Fruit fly (Drosophila melanogaster) whole organism, prepupa: ENCODE results near the gene CG13114.

ENCODE experiments used
- Blimp-1 ChIP-seq: fragments of 200-800 bp; sonication (Bioruptor generic); optimal IDR thresholded peaks from 3 replicates; lab custom pipeline; 2017; ENCODE audit warnings: missing biosample characterization, missing genetic modification characterization, mild to moderate bottlenecking, moderate library complexity, missing genetic modification reagents
- CG10631 ChIP-seq: fragments of 200-800 bp; sonication (Bioruptor generic); optimal IDR thresholded peaks from 2 replicates; lab custom pipeline; 2016; ENCODE audit warnings: missing biosample characterization, missing genetic modification characterization
- CG10669 ChIP-seq: fragments of 200-800 bp; sonication (Bioruptor generic); optimal IDR thresholded peaks from 3 replicates; lab custom pipeline; 2018; ENCODE audit warnings: missing biosample characterization, mild to moderate bottlenecking, missing genetic modification characterization, moderate library complexity
- CG11294 ChIP-seq: fragments of 200-800 bp; sonication (Bioruptor generic); IDR thresholded peaks from 2 replicates; pipeline ENCODE4 v1.3.6; 2022; ENCODE audit warnings: missing biosample characterization, missing genetic modification characterization
- CG11762 ChIP-seq: fragments of 200-800 bp; sonication (Bioruptor generic); optimal IDR thresholded peaks from 3 replicates; lab custom pipeline; 2016; ENCODE audit warnings: missing biosample characterization, missing genetic modification characterization; ENCODE audit not compliant: insufficient read depth
- CG11902 ChIP-seq: fragments of 200-800 bp; sonication (Bioruptor generic); optimal IDR thresholded peaks from 3 replicates; lab custom pipeline; 2016; ENCODE audit warnings: missing biosample characterization, missing genetic modification characterization
- CG1621 ChIP-seq: fragments of 200-800 bp; sonication (Bioruptor generic); optimal IDR thresholded peaks from 3 replicates; lab custom pipeline; 2018; ENCODE audit warnings: missing biosample characterization, mild to moderate bottlenecking, missing genetic modification characterization
- CG3032 ChIP-seq: fragments of 200-800 bp; optimal IDR thresholded peaks from 2 replicates; lab custom pipeline; 2019; ENCODE audit warnings: missing biosample characterization, mild to moderate bottlenecking, missing genetic modification characterization, moderate library complexity
- CG31627 ChIP-seq: fragments of 200-800 bp; sonication (Bioruptor generic); optimal IDR thresholded peaks from 3 replicates; lab custom pipeline; 2016; ENCODE audit warnings: missing biosample characterization, missing genetic modification characterization
- CG32006 ChIP-seq: fragments of 200-800 bp; sonication (Bioruptor generic); optimal IDR thresholded peaks from 3 replicates; lab custom pipeline; 2017; ENCODE audit warnings: missing biosample characterization, mild to moderate bottlenecking, missing genetic modification characterization
- CG34406 ChIP-seq: fragments of 200-800 bp; sonication (Bioruptor generic); optimal IDR thresholded peaks from 3 replicates; lab custom pipeline; 2016; ENCODE audit warnings: missing biosample characterization, missing genetic modification characterization
- CG4318 ChIP-seq: fragments of 200-800 bp; sonication (Bioruptor generic); optimal IDR thresholded peaks from 3 replicates; lab custom pipeline; 2017; ENCODE audit warnings: missing biosample characterization, mild to moderate bottlenecking, missing genetic modification characterization
- CG6163 ChIP-seq: fragments of 200-800 bp; sonication (Bioruptor generic); IDR thresholded peaks from 3 replicates; pipeline ENCODE4 v1.3.6; 2022; ENCODE audit warnings: missing biosample characterization, missing genetic modification characterization
- CG6276 ChIP-seq: fragments of 200-800 bp; sonication (Bioruptor generic); optimal IDR thresholded peaks from 2 replicates; lab custom pipeline; 2017; ENCODE audit warnings: missing biosample characterization, mild to moderate bottlenecking, missing genetic modification characterization
- CG6808 ChIP-seq: fragments of 200-800 bp; sonication (Bioruptor generic); optimal IDR thresholded peaks from 3 replicates; lab custom pipeline; 2017; ENCODE audit warnings: missing biosample characterization, missing genetic modification characterization, mild to moderate bottlenecking, moderate library complexity, missing genetic modification reagents
- CG6854 ChIP-seq: fragments of 200-800 bp; sonication (Bioruptor generic); optimal IDR thresholded peaks from 2 replicates; lab custom pipeline; 2017; ENCODE audit warnings: missing biosample characterization, mild to moderate bottlenecking, missing genetic modification characterization
- CG8119 ChIP-seq: fragments of 200-800 bp; sonication (Bioruptor generic); IDR thresholded peaks from 3 replicates; pipeline ENCODE4 v1.3.6; 2022; ENCODE audit warnings: missing biosample characterization, missing genetic modification characterization
- CG8319 ChIP-seq: fragments of 200-800 bp; sonication (Bioruptor generic); optimal IDR thresholded peaks from 3 replicates; lab custom pipeline; 2016; ENCODE audit warnings: missing biosample characterization, missing genetic modification characterization
- CG8632 ChIP-seq: fragments of 200-800 bp; sonication (Bioruptor generic); optimal IDR thresholded peaks from 3 replicates; lab custom pipeline; 2016; ENCODE audit warnings: missing biosample characterization, missing genetic modification characterization
- CG9139 ChIP-seq: fragments of 200-800 bp; sonication (Bioruptor generic); optimal IDR thresholded peaks from 3 replicates; lab custom pipeline; 2017; ENCODE audit warnings: missing biosample characterization, mild to moderate bottlenecking, missing genetic modification characterization
- Eip75B ChIP-seq: fragments of 200-800 bp; sonication (Bioruptor generic); optimal IDR thresholded peaks from 3 replicates; lab custom pipeline; 2016; ENCODE audit warnings: missing biosample characterization, missing genetic modification characterization
- Eip78C ChIP-seq: fragments of 200-800 bp; sonication (Bioruptor generic); peaks from one replicate; lab custom pipeline; 2016; ENCODE audit warnings: missing biosample characterization, missing genetic modification characterization
- Ets21C ChIP-seq: fragments of 200-800 bp; sonication (Bioruptor generic); optimal IDR thresholded peaks from 3 replicates; lab custom pipeline; 2016; ENCODE audit warnings: missing biosample characterization, missing genetic modification characterization
- Ets96B ChIP-seq: fragments of 200-800 bp; optimal IDR thresholded peaks from 2 replicates; lab custom pipeline; 2019; ENCODE audit warnings: missing biosample characterization, mild to moderate bottlenecking, missing genetic modification characterization, moderate library complexity
- Gug ChIP-seq: fragments of 200-800 bp; sonication (Bioruptor generic); IDR thresholded peaks from 2 replicates; pipeline ENCODE4 v1.3.6; 2022; ENCODE audit warnings: missing biosample characterization, missing genetic modification characterization
- Hr38 ChIP-seq: sonication (Bioruptor generic); optimal IDR thresholded peaks from 2 replicates; lab custom pipeline; 2016; ENCODE audit warnings: missing biosample characterization, missing genetic modification characterization
- Hr39 ChIP-seq: fragments of 200-800 bp; sonication (Bioruptor generic); optimal IDR thresholded peaks from 2 replicates; lab custom pipeline; 2016; ENCODE audit warnings: missing biosample characterization, missing genetic modification characterization
- Hr4 ChIP-seq: fragments of 200-800 bp; sonication (Bioruptor generic); optimal IDR thresholded peaks from 3 replicates; lab custom pipeline; 2016; ENCODE audit warnings: missing biosample characterization, missing genetic modification characterization
- Lpt ChIP-seq: fragments of 200-800 bp; sonication (Bioruptor generic); optimal IDR thresholded peaks from 3 replicates; lab custom pipeline; 2016; ENCODE audit warnings: missing biosample characterization, missing genetic modification characterization
- Met ChIP-seq: fragments of 200-800 bp; sonication (Bioruptor generic); optimal IDR thresholded peaks from 3 replicates; lab custom pipeline; 2016; ENCODE audit warnings: missing biosample characterization, missing genetic modification characterization
- OdsH ChIP-seq: fragments of 200-800 bp; sonication (Bioruptor generic); optimal IDR thresholded peaks from 3 replicates; lab custom pipeline; 2016; ENCODE audit warnings: missing biosample characterization, missing genetic modification characterization
- Sox102F ChIP-seq: fragments of 200-800 bp; sonication (Bioruptor generic); optimal IDR thresholded peaks from 2 replicates; lab custom pipeline; 2016; ENCODE audit warnings: missing biosample characterization, mild to moderate bottlenecking, missing genetic modification characterization
- Sox15 ChIP-seq: fragments of 200-800 bp; sonication (Bioruptor generic); optimal IDR thresholded peaks from 3 replicates; lab custom pipeline; 2016; ENCODE audit warnings: missing biosample characterization, missing genetic modification characterization
- acj6 ChIP-seq: fragments of 200-800 bp; sonication (Bioruptor generic); optimal IDR thresholded peaks from 3 replicates; lab custom pipeline; 2016; ENCODE audit warnings: missing biosample characterization, missing genetic modification characterization
- dac ChIP-seq: fragments of 200-800 bp; sonication (Bioruptor generic); optimal IDR thresholded peaks from 2 replicates; lab custom pipeline; 2017; ENCODE audit warnings: missing biosample characterization, mild to moderate bottlenecking, missing genetic modification characterization
- fd85E ChIP-seq: fragments of 200-800 bp; sonication (Bioruptor generic); optimal IDR thresholded peaks from 3 replicates; lab custom pipeline; 2016; ENCODE audit warnings: missing biosample characterization, missing genetic modification characterization
- fkh ChIP-seq: fragments of 200-800 bp; sonication (Bioruptor generic); optimal IDR thresholded peaks from 3 replicates; lab custom pipeline; 2017; ENCODE audit warnings: missing biosample characterization, mild to moderate bottlenecking, missing genetic modification characterization, moderate library complexity
- lz ChIP-seq: fragments of 200-800 bp; sonication (Bioruptor generic); optimal IDR thresholded peaks from 3 replicates; lab custom pipeline; 2016; ENCODE audit warnings: missing biosample characterization, missing genetic modification characterization
- pdm3 ChIP-seq: fragments of 200-800 bp; sonication (Bioruptor generic); optimal IDR thresholded peaks from 3 replicates; lab custom pipeline; 2016; ENCODE audit warnings: missing biosample characterization, missing genetic modification characterization
- ss ChIP-seq, 2 experiments: fragments of 200-800 bp; sonication (Bioruptor generic); optimal IDR thresholded peaks; 2 replicates in 1 of 2; 3 replicates in 1 of 2; lab custom pipeline; 2017 to 2018; ENCODE audit warnings: mild to moderate bottlenecking in 2 of 2, missing biosample characterization in 2 of 2, missing genetic modification characterization in 2 of 2, moderate library complexity in 1 of 2
- svp ChIP-seq: fragments of 200-800 bp; sonication (Bioruptor generic); peaks from one replicate; lab custom pipeline; 2016; ENCODE audit warnings: missing biosample characterization, missing genetic modification characterization
- topi ChIP-seq: fragments of 200-800 bp; sonication (Bioruptor generic); optimal IDR thresholded peaks from 3 replicates; lab custom pipeline; 2016; ENCODE audit warnings: missing biosample characterization, missing genetic modification characterization

The CG13114 gene

DNA sequence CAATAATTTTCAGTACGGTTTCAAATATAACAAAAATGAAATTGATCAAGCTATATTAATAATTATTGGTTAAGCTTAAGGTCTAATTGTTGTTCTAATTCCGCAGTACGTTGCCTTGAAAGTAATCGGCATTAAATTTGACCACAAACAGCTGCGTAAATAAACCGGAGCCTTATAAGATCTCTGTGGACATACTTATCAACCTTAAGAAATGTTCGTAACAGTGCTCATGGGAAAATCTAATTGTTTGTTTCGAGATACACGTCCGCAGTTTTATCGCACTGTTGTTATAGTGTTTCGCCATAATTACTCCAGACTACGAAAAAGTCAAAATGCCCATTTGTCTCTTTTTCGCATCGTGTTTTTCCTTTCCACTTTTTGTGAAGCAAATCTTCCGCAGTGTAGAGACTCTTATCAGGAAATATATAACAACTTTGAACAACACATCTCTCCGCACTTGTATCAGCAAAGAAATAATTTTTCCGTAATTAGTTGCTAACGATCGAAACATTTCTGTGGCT is 15.7 kb upstream of the CG13114 start:
- TF ChIP-seq Hr38 (GFP tag; lab: Kevin White, UChicago) (no peak), CG10669 (no peak), acj6 (no peak), fkh (GFP tag; lab: Kevin White, UChicago) (peak; percentile 54), Hr39 (no peak), lz (no peak), CG11294 (GFP tag; lab: Robert Waterston, UW) (no peak), CG10631 (GFP tag; lab: Kevin White, UChicago) (no peak), topi (GFP tag; lab: Kevin White, UChicago) (no peak), CG4318 (GFP tag; lab: Kevin White, UChicago) (no peak), CG11762 (GFP tag; lab: Kevin White, UChicago) (no peak), OdsH (GFP tag; lab: Kevin White, UChicago) (no peak), CG31627 (no peak), CG34406 (GFP tag; lab: Kevin White, UChicago) (no peak), CG32006 (peak; percentile 44), CG8632 (GFP tag; lab: Kevin White, UChicago) (no peak), CG9139 (GFP tag; lab: Kevin White, UChicago) (no peak), Met (no peak), Eip78C (GFP tag; lab: Kevin White, UChicago) (peak; percentile 52), pdm3 (GFP tag; lab: Kevin White, UChicago) (no peak), ss (GFP tag; optimal IDR thresholded peaks at IDR 0.05; lab: Kevin White, UChicago) (no peak), Eip75B (no peak), Ets21C (GFP tag; lab: Kevin White, UChicago) (no peak), Gug (GFP tag; lab: Robert Waterston, UW) (no peak), Sox102F (GFP tag; lab: Kevin White, UChicago) (no peak), CG8119 (GFP tag; lab: Robert Waterston, UW) (no peak), CG6808 (GFP tag; lab: Kevin White, UChicago) (no peak), CG11902 (GFP tag; lab: Kevin White, UChicago) (no peak), CG6276 (GFP tag; lab: Kevin White, UChicago) (peak; percentile 4), CG6163 (GFP tag; lab: Robert Waterston, UW) (0 out of 3 replicates have a peak, but pooled peaks have one; percentile 29), Lpt (GFP tag; lab: Kevin White, UChicago) (no peak), Hr4 (GFP tag; lab: Kevin White, UChicago) (no peak), svp (GFP tag; lab: Kevin White, UChicago) (peak; percentile 62)

DNA sequence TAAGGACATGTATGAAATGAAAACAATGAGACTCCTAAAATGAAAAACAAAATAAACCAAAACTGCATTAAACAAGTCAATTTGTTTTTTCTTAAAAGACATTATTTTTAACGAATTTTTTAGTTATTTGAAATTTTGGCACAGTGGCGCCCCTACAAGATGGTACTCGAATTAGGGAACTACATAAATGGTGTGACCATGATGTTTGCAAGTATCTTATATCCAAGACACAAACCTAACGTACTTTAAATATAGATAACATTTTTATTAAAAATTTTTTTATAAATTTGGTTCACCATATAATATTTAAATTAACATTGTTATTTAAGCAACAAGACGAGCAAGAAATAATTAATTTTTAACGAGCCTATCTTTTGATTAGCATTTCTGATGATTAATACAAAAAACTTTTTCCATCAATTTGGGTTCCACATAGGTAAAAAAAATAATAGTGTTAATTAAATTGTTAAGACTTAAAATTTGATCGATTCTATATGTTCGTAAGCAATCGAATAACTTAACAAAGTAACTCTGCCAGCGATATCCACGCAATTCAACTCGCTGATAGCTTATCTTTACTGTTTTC is 5.5 kb upstream of the CG13114 start, which contains the start of gene CG17855:
TSS of gene CG17855 (plus strand) at position 536 of the 586 bp plus-strand sequence.
- TF ChIP-seq fd85E (GFP tag; lab: Kevin White, UChicago) (no peak), CG11294 (GFP tag; lab: Robert Waterston, UW) (no peak), CG11762 (GFP tag; lab: Kevin White, UChicago) (no peak), CG6163 (GFP tag; lab: Robert Waterston, UW) (no peak), CG8319 (GFP tag; lab: Kevin White, UChicago) (no peak), CG3032 (tag; lab: Kevin White, UChicago) (no peak), CG6276 (GFP tag; lab: Kevin White, UChicago) (no peak), dac (GFP tag; lab: Kevin White, UChicago) (no peak), CG8632 (GFP tag; lab: Kevin White, UChicago) (no peak), Blimp-1 (no peak), lz (no peak), CG6808 (GFP tag; lab: Kevin White, UChicago) (no peak), CG8119 (GFP tag; lab: Robert Waterston, UW) (no peak), CG6854 (no peak), Sox15 (no peak), Ets96B (no peak), pdm3 (GFP tag; lab: Kevin White, UChicago) (no peak), CG1621 (tag; lab: Kevin White, UChicago) (no peak), CG10631 (GFP tag; lab: Kevin White, UChicago) (no peak), Gug (GFP tag; lab: Robert Waterston, UW) (no peak)
